Fruit fly (Drosophila melanogaster) whole organism, embryonic: ENCODE results near the gene CG34408.

ENCODE experiments used
- ATbp ChIP-seq: fragments of 200-800 bp; sonication (Bioruptor generic); optimal IDR thresholded peaks from 2 replicates; lab custom pipeline; 2017; ENCODE audit warnings: missing biosample characterization, mild to moderate bottlenecking, missing genetic modification characterization, missing genetic modification reagents
- Atf-2 ChIP-seq: fragments of 200-800 bp; sonication (Bioruptor generic); optimal IDR thresholded peaks from 2 replicates; lab custom pipeline; 2016; ENCODE audit warnings: missing biosample characterization, missing genetic modification characterization
- Atf3 ChIP-seq: fragments of 200-800 bp; sonication (Bioruptor generic); optimal IDR thresholded peaks from 3 replicates; lab custom pipeline; 2016; ENCODE audit warnings: missing biosample characterization, missing genetic modification characterization
- CG10209 ChIP-seq: fragments of 200-800 bp; sonication (Bioruptor generic); optimal IDR thresholded peaks from 3 replicates; lab custom pipeline; 2017; ENCODE audit warnings: missing biosample characterization, mild to moderate bottlenecking, missing genetic modification characterization, missing genetic modification reagents
- CG10654 ChIP-seq: fragments of 200-800 bp; sonication (Bioruptor generic); optimal IDR thresholded peaks from 2 replicates; lab custom pipeline; 2016; ENCODE audit warnings: missing biosample characterization, missing genetic modification characterization
- CG11560 ChIP-seq: fragments of 200-800 bp; sonication (Bioruptor generic); IDR thresholded peaks from 3 replicates; pipeline ENCODE4 v1.3.6; 2022; ENCODE audit warnings: missing biosample characterization, missing genetic modification characterization
- CG12071 ChIP-seq: fragments of 200-800 bp; sonication (Bioruptor generic); optimal IDR thresholded peaks from 3 replicates; lab custom pipeline; 2018; ENCODE audit warnings: missing biosample characterization, mild to moderate bottlenecking, missing genetic modification characterization
- CG15696 ChIP-seq: fragments of 200-800 bp; sonication (Bioruptor generic); optimal IDR thresholded peaks from 2 replicates; lab custom pipeline; 2019; ENCODE audit warnings: missing biosample characterization, mild to moderate bottlenecking, missing genetic modification characterization, moderate library complexity
- CG1603 ChIP-seq: fragments of 200-800 bp; sonication (Bioruptor generic); optimal IDR thresholded peaks from 2 replicates; lab custom pipeline; 2019; ENCODE audit warnings: missing biosample characterization, mild to moderate bottlenecking, missing genetic modification characterization, moderate library complexity
- CG17359 ChIP-seq: fragments of 200-800 bp; sonication (Bioruptor generic); optimal IDR thresholded peaks from 3 replicates; lab custom pipeline; 2018; ENCODE audit warnings: missing biosample characterization, mild to moderate bottlenecking, missing genetic modification characterization, moderate library complexity
- CG2678 ChIP-seq: fragments of 200-800 bp; sonication (Bioruptor generic); optimal IDR thresholded peaks from 3 replicates; lab custom pipeline; 2019; ENCODE audit warnings: missing biosample characterization, mild to moderate bottlenecking, missing genetic modification characterization, moderate library complexity
- CG32767 ChIP-seq: fragments of 200-800 bp; sonication (Bioruptor generic); IDR thresholded peaks from 2 replicates; pipeline ENCODE4 v1.3.6; 2022; ENCODE audit warnings: missing biosample characterization, missing genetic modification characterization
- CG33557 ChIP-seq: fragments of 200-800 bp; sonication (Bioruptor generic); optimal IDR thresholded peaks from 2 replicates; lab custom pipeline; 2019; ENCODE audit warnings: missing biosample characterization, mild to moderate bottlenecking, missing genetic modification characterization, moderate library complexity
- CG34422 ChIP-seq: fragments of 200-800 bp; sonication (Bioruptor generic); IDR thresholded peaks from 3 replicates; pipeline ENCODE4 v1.3.6; 2022; ENCODE audit warnings: missing biosample characterization, missing genetic modification characterization
- CG3726 ChIP-seq: fragments of 200-800 bp; sonication (Bioruptor generic); IDR thresholded peaks from 3 replicates; pipeline ENCODE4, ENCODE4 v1.3.6; 2022; ENCODE audit warnings: missing biosample characterization, missing genetic modification characterization
- CG3838 ChIP-seq: fragments of 200-800 bp; sonication (Bioruptor generic); optimal IDR thresholded peaks from 3 replicates; lab custom pipeline; 2016; ENCODE audit warnings: missing biosample characterization, missing genetic modification characterization
- CG42726 ChIP-seq: fragments of 200-800 bp; sonication (Bioruptor generic); IDR thresholded peaks from 2 replicates; pipeline ENCODE4 v1.3.6; 2022; ENCODE audit warnings: missing biosample characterization, missing genetic modification characterization; ENCODE audit not compliant: partially characterized antibody
- CG43689 ChIP-seq: fragments of 200-800 bp; sonication (Bioruptor generic); IDR thresholded peaks from 2 replicates; pipeline ENCODE4 v1.3.6; 2022; ENCODE audit warnings: missing biosample characterization, missing genetic modification characterization
- CG5245 ChIP-seq: fragments of 200-800 bp; sonication (Bioruptor generic); optimal IDR thresholded peaks from 3 replicates; lab custom pipeline; 2016; ENCODE audit warnings: missing biosample characterization, missing genetic modification characterization
- CG6654 ChIP-seq: fragments of 200-800 bp; sonication (Bioruptor generic); optimal IDR thresholded peaks from 2 replicates; lab custom pipeline; 2017; ENCODE audit warnings: missing biosample characterization, mild to moderate bottlenecking, missing genetic modification characterization
- CG7839 ChIP-seq: fragments of 200-800 bp; sonication (Bioruptor generic); optimal IDR thresholded peaks from 3 replicates; lab custom pipeline; 2018; ENCODE audit warnings: missing biosample characterization, mild to moderate bottlenecking, missing genetic modification characterization, moderate library complexity
- CG7987 ChIP-seq: fragments of 200-800 bp; sonication (Bioruptor generic); optimal IDR thresholded peaks from 2 replicates; lab custom pipeline; 2018; ENCODE audit warnings: missing biosample characterization, mild to moderate bottlenecking, missing genetic modification characterization, moderate library complexity
- CG8478 ChIP-seq: fragments of >200 bp; optimal IDR thresholded peaks from 2 replicates; lab custom pipeline; 2018
- CG9876 ChIP-seq: fragments of 200-800 bp; sonication (Bioruptor generic); optimal IDR thresholded peaks from 2 replicates; lab custom pipeline; 2016; ENCODE audit warnings: missing biosample characterization, missing genetic modification characterization
- CG9932 ChIP-seq: fragments of 200-800 bp; sonication (Bioruptor generic); IDR thresholded peaks from 2 replicates; pipeline ENCODE4 v1.3.6; 2022; ENCODE audit warnings: missing biosample characterization, missing genetic modification characterization
- Dbx ChIP-seq: fragments of 200-800 bp; sonication (Bioruptor generic); IDR thresholded peaks from 3 replicates; pipeline ENCODE4 v1.3.6; 2022; ENCODE audit warnings: missing biosample characterization, missing genetic modification characterization
- Dll ChIP-seq: fragments of 200-800 bp; sonication (Bioruptor generic); IDR thresholded peaks from 4 replicates; pipeline ENCODE4 v1.3.6; 2022; ENCODE audit warnings: missing biosample characterization, missing genetic modification characterization; ENCODE audit not compliant: partially characterized antibody
- Elba2 ChIP-seq: fragments of 200-800 bp; sonication (Bioruptor generic); optimal IDR thresholded peaks from 3 replicates; lab custom pipeline; 2016; ENCODE audit warnings: missing biosample characterization, missing genetic modification characterization
- H2.0 ChIP-seq: fragments of 200-800 bp; sonication (Bioruptor generic); IDR thresholded peaks from 2 replicates; pipeline ENCODE4 v1.3.6; 2022; ENCODE audit warnings: missing biosample characterization, missing genetic modification characterization
- HLH54F ChIP-seq: fragments of 200-800 bp; sonication (Bioruptor generic); optimal IDR thresholded peaks from 3 replicates; lab custom pipeline; 2016; ENCODE audit warnings: missing biosample characterization, missing genetic modification characterization
- Hsf ChIP-seq: fragments of 200-800 bp; sonication (Bioruptor generic); optimal IDR thresholded peaks from 3 replicates; lab custom pipeline; 2016; ENCODE audit warnings: missing biosample characterization, missing genetic modification characterization
- Oli ChIP-seq: fragments of 200-800 bp; sonication (Bioruptor generic); optimal IDR thresholded peaks from 2 replicates; lab custom pipeline; 2018; ENCODE audit warnings: missing biosample characterization, mild to moderate bottlenecking, missing genetic modification characterization, moderate library complexity
- Opbp ChIP-seq: fragments of 200-800 bp; sonication (Bioruptor generic); IDR thresholded peaks from 3 replicates; pipeline ENCODE4 v1.3.6; 2022; ENCODE audit warnings: missing biosample characterization, missing genetic modification characterization; ENCODE audit not compliant: partially characterized antibody
- Rfx ChIP-seq: fragments of 200-800 bp; sonication (Bioruptor generic); IDR thresholded peaks from 2 replicates; pipeline ENCODE4 v1.3.6; 2022; ENCODE audit warnings: missing biosample characterization, missing genetic modification characterization
- ara ChIP-seq: fragments of 200-800 bp; sonication (Bioruptor generic); IDR thresholded peaks from 2 replicates; pipeline ENCODE4 v1.3.6; 2022; ENCODE audit warnings: missing biosample characterization, missing genetic modification characterization
- bbx ChIP-seq: fragments of 200-800 bp; sonication (Bioruptor generic); IDR thresholded peaks from 2 replicates; pipeline ENCODE4 v1.3.6; 2022; ENCODE audit warnings: missing biosample characterization, missing genetic modification characterization; ENCODE audit not compliant: partially characterized antibody
- btn ChIP-seq: fragments of 200-800 bp; sonication (Bioruptor generic); optimal IDR thresholded peaks from 2 replicates; lab custom pipeline; 2016; ENCODE audit warnings: missing biosample characterization, missing genetic modification characterization
- ci ChIP-seq: fragments of 200-800 bp; sonication (Bioruptor generic); IDR thresholded peaks from 3 replicates; pipeline ENCODE4 v1.3.6; 2022; ENCODE audit warnings: missing biosample characterization, missing genetic modification characterization
- corto ChIP-seq: fragments of 200-800 bp; sonication (Bioruptor generic); optimal IDR thresholded peaks from 2 replicates; lab custom pipeline; 2016; ENCODE audit warnings: missing biosample characterization, mild to moderate bottlenecking, missing genetic modification characterization, moderate library complexity
- da ChIP-seq: fragments of 200-800 bp; sonication (Bioruptor generic); optimal IDR thresholded peaks from 2 replicates; lab custom pipeline; 2016; ENCODE audit warnings: missing biosample characterization, missing genetic modification characterization
- gem ChIP-seq: fragments of 200-800 bp; sonication (Bioruptor generic); optimal IDR thresholded peaks from 2 replicates; lab custom pipeline; 2019; ENCODE audit warnings: missing biosample characterization, mild to moderate bottlenecking, missing genetic modification characterization, moderate library complexity
- gfzf ChIP-seq: fragments of 200-800 bp; sonication (Bioruptor generic); optimal IDR thresholded peaks from 2 replicates; lab custom pipeline; 2016; ENCODE audit warnings: missing biosample characterization, mild to moderate bottlenecking, missing genetic modification characterization, moderate library complexity
- mirr ChIP-seq: fragments of 200-800 bp; sonication (Bioruptor generic); optimal IDR thresholded peaks from 3 replicates; lab custom pipeline; 2018; ENCODE audit warnings: missing biosample characterization, mild to moderate bottlenecking, missing genetic modification characterization
- ranshi ChIP-seq: fragments of 200-800 bp; sonication (Bioruptor generic); IDR thresholded peaks from 2 replicates; pipeline ENCODE4 v1.3.6; 2022; ENCODE audit warnings: missing biosample characterization, missing genetic modification characterization
- scrt ChIP-seq: fragments of 200-800 bp; sonication (Bioruptor generic); optimal IDR thresholded peaks from 2 replicates; lab custom pipeline; 2018; ENCODE audit warnings: missing biosample characterization, mild to moderate bottlenecking, missing genetic modification characterization, moderate library complexity
- sd ChIP-seq: fragments of 200-800 bp; sonication (Bioruptor generic); optimal IDR thresholded peaks from 3 replicates; lab custom pipeline; 2018; ENCODE audit warnings: missing biosample characterization, mild to moderate bottlenecking, missing genetic modification characterization, moderate library complexity
- slbo ChIP-seq: fragments of 200-800 bp; sonication (Bioruptor generic); IDR thresholded peaks from 2 replicates; pipeline ENCODE4 v1.3.6; 2022; ENCODE audit warnings: missing biosample characterization, missing genetic modification characterization
- vfl ChIP-seq: fragments of 200-800 bp; sonication (Bioruptor generic); optimal IDR thresholded peaks from 2 replicates; lab custom pipeline; 2016; ENCODE audit warnings: missing biosample characterization, missing genetic modification characterization
- vnd ChIP-seq: fragments of 200-800 bp; sonication (Bioruptor generic); IDR thresholded peaks from 3 replicates; pipeline ENCODE4 v1.3.6; 2022; ENCODE audit warnings: missing biosample characterization, missing genetic modification characterization; ENCODE audit not compliant: partially characterized antibody
- vvl ChIP-seq: fragments of 200-800 bp; sonication (Bioruptor generic); IDR thresholded peaks from 2 replicates; pipeline ENCODE4 v1.3.6; 2022; ENCODE audit warnings: missing biosample characterization, missing genetic modification characterization
- wdn ChIP-seq: fragments of 200-800 bp; sonication (Bioruptor generic); IDR thresholded peaks from 2 replicates; pipeline ENCODE4 v1.3.6; 2022; ENCODE audit warnings: missing biosample characterization, missing genetic modification characterization

CG34408 gene

dm6 chrX:10232497-10232896 is 12.6 kb downstream of the CG34408 start:
- TF ChIP-seq CG32767 (GFP tag; lab: Robert Waterston, UW) (peak; percentile 73), ranshi (peak; percentile 64), gem (peak; percentile 93), vnd (GFP tag; lab: Robert Waterston, UW) (no peak), CG9932 (GFP tag; lab: Robert Waterston, UW) (peak; percentile 44), CG8478 (lab: Kevin White, UChicago) (no peak), CG3726 (GFP tag; lab: Robert Waterston, UW) (0 out of 3 replicates have a peak, but pooled peaks have one; percentile 59), btn (no peak), Hsf (GFP tag; lab: Kevin White, UChicago) (peak; percentile 60), CG7987 (GFP tag; lab: Kevin White, UChicago) (no peak), HLH54F (GFP tag; lab: Kevin White, UChicago) (peak; percentile 36), CG5245 (peak; percentile 22), H2.0 (peak; percentile 49; the same call in 1 of the 2 replicates), CG3838 (GFP tag; lab: Kevin White, UChicago) (peak; percentile 41), Dbx (GFP tag; lab: Robert Waterston, UW) (0 out of 3 replicates have a peak, but pooled peaks have one; percentile 10), da (GFP tag; lab: Kevin White, UChicago) (no peak), ara (GFP tag; lab: Robert Waterston, UW) (0 out of 2 replicates have a peak, but pooled peaks have one; percentile 37), CG17359 (tag; lab: Kevin White, UChicago) (peak; percentile 79), ATbp (GFP tag; lab: Kevin White, UChicago) (peak; percentile 79), CG43689 (GFP tag; lab: Robert Waterston, UW) (peak; percentile 57), vfl (GFP tag; lab: Kevin White, UChicago) (peak; percentile 28), CG7839 (peak; percentile 80), CG9876 (GFP tag; lab: Kevin White, UChicago) (no peak), CG11560 (tag; lab: Robert Waterston, UW) (no peak), Rfx (peak; percentile 74), sd (peak; percentile 62), corto (GFP tag; lab: Kevin White, UChicago) (no peak), CG15696 (tag; lab: Kevin White, UChicago) (no peak), vvl (GFP tag; lab: Robert Waterston, UW) (peak; percentile 52), scrt (GFP tag; lab: Kevin White, UChicago) (no peak), Atf-2 (GFP tag; lab: Kevin White, UChicago) (peak; percentile 44), CG34422 (0 out of 3 replicates have a peak, but pooled peaks have one; percentile 30), CG1603 (tag; lab: Kevin White, UChicago) (no peak), CG10209 (GFP tag; lab: Kevin White, UChicago) (peak; percentile 54), CG2678 (tag; lab: Kevin White, UChicago) (peak; percentile 87), Dll (GFP tag; lab: Robert Waterston, UW) (no peak), CG12071 (peak; percentile 49), CG42726 (GFP tag; lab: Robert Waterston, UW) (no peak), Atf3 (peak; percentile 26), Oli (tag; lab: Kevin White, UChicago) (peak; percentile 90), wdn (GFP tag; lab: Robert Waterston, UW) (0 out of 2 replicates have a peak, but pooled peaks have one; percentile 35), bbx (GFP tag; lab: Robert Waterston, UW) (no peak), gfzf (GFP tag; lab: Kevin White, UChicago) (no peak), ci (GFP tag; lab: Robert Waterston, UW) (peak; percentile 55; the same call in 2 of the 3 replicates), CG33557 (GFP tag; lab: Kevin White, UChicago) (no peak), Opbp (GFP tag; lab: Robert Waterston, UW) (no peak), Elba2 (no peak), mirr (GFP tag; lab: Kevin White, UChicago) (no peak), slbo (GFP tag; lab: Robert Waterston, UW) (peak; percentile 72), CG10654 (peak; percentile 10), CG6654 (GFP tag; lab: Kevin White, UChicago) (peak; percentile 18)
